Fruit fly (Drosophila melanogaster) whole organism, wandering third instar larva: ENCODE data around the gene mei-217.

Source experiments
- Abd-B ChIP-seq: fragments of >200 bp; optimal IDR thresholded peaks from 2 replicates; lab custom pipeline; 2017; ENCODE audit warnings: missing biosample characterization, missing genetic modification characterization
- CG32264 ChIP-seq: fragments of 200-800 bp; sonication (Bioruptor generic); optimal IDR thresholded peaks from 2 replicates; lab custom pipeline; 2016; ENCODE audit warnings: missing biosample characterization, missing genetic modification characterization
- CG9705 ChIP-seq: fragments of 200-800 bp; sonication (Bioruptor generic); optimal IDR thresholded peaks from 2 replicates; lab custom pipeline; 2018; ENCODE audit warnings: missing biosample characterization, mild to moderate bottlenecking, missing genetic modification characterization
- CrebA ChIP-seq: fragments of 200-800 bp; sonication (Bioruptor generic); optimal IDR thresholded peaks from 2 replicates; lab custom pipeline; 2016; ENCODE audit warnings: missing biosample characterization, mild to moderate bottlenecking, missing genetic modification characterization, borderline replicate concordance
- Dfd ChIP-seq: fragments of >200 bp; optimal IDR thresholded peaks from 2 replicates; lab custom pipeline; 2017; ENCODE audit warnings: missing biosample characterization, missing genetic modification characterization
- Dif ChIP-seq: fragments of 200-275, 200-300 bp; sonication (Bioruptor generic); optimal IDR thresholded peaks from 2 replicates; lab custom pipeline; 2018; ENCODE audit warnings: missing biosample characterization, missing genetic modification characterization; ENCODE audit not compliant: partially characterized antibody
- GATAd ChIP-seq: sonication (Bioruptor generic); optimal IDR thresholded peaks from 2 replicates; lab custom pipeline; 2016; ENCODE audit warnings: missing biosample characterization, missing genetic modification characterization
- HLH106 ChIP-seq: fragments of 200-800 bp; optimal IDR thresholded peaks from 3 replicates; lab custom pipeline; 2019; ENCODE audit warnings: missing biosample characterization, mild to moderate bottlenecking, missing genetic modification characterization, moderate library complexity
- Hnf4 ChIP-seq: fragments of 200-800 bp; sonication (Bioruptor generic); optimal IDR thresholded peaks from 2 replicates; lab custom pipeline; 2016; ENCODE audit warnings: missing biosample characterization, mild to moderate bottlenecking, missing genetic modification characterization
- Hr78 ChIP-seq: fragments of >200 bp; optimal IDR thresholded peaks from 2 replicates; lab custom pipeline; 2017; ENCODE audit warnings: missing biosample characterization, missing genetic modification characterization
- Hr83 ChIP-seq: fragments of 200-300 bp; sonication (Bioruptor generic); optimal IDR thresholded peaks from 2 replicates; lab custom pipeline; 2016; ENCODE audit warnings: missing biosample characterization, mild to moderate bottlenecking, missing genetic modification characterization, moderate library complexity; ENCODE audit not compliant: poor library complexity, severe bottlenecking
- Jra ChIP-seq: sonication (Bioruptor generic); optimal IDR thresholded peaks from 2 replicates; lab custom pipeline; 2016; ENCODE audit warnings: missing biosample characterization, missing genetic modification characterization
- Mio ChIP-seq: sonication (Bioruptor generic); optimal IDR thresholded peaks from 2 replicates; lab custom pipeline; 2016; ENCODE audit warnings: missing biosample characterization, missing genetic modification characterization
- Myc ChIP-seq: fragments of >200 bp; optimal IDR thresholded peaks from 2 replicates; lab custom pipeline; 2017
- N ChIP-seq: fragments of >200 bp; optimal IDR thresholded peaks from 2 replicates; lab custom pipeline; 2018; ENCODE audit warnings: missing biosample characterization, missing external identifiers, missing genetic modification characterization
- OdsH ChIP-seq: fragments of 200-800 bp; sonication (Bioruptor generic); optimal IDR thresholded peaks from 2 replicates; lab custom pipeline; 2016; ENCODE audit warnings: missing biosample characterization, mild to moderate bottlenecking, missing genetic modification characterization
- Rel ChIP-seq, 2 experiments: fragments of 200-800 bp; sonication (Bioruptor generic) in 1 of 2; optimal IDR thresholded peaks; 2 replicates in 1 of 2; 3 replicates in 1 of 2; lab custom pipeline; 2016 to 2019; ENCODE audit warnings: mild to moderate bottlenecking in 2 of 2, missing biosample characterization in 2 of 2, missing genetic modification characterization in 2 of 2, moderate library complexity in 1 of 2
- Sp1 ChIP-seq: fragments of 200-800 bp; sonication (Bioruptor generic); optimal IDR thresholded peaks from 3 replicates; lab custom pipeline; 2019; ENCODE audit warnings: missing biosample characterization, mild to moderate bottlenecking, missing genetic modification characterization, moderate library complexity
- Vsx2 ChIP-seq: fragments of 200-300, 225-300 bp; sonication (Bioruptor generic); optimal IDR thresholded peaks from 2 replicates; lab custom pipeline; 2018; ENCODE audit warnings: missing biosample characterization, missing genetic modification characterization; ENCODE audit not compliant: partially characterized antibody
- br ChIP-seq: fragments of 200-800 bp; sonication (Bioruptor generic); optimal IDR thresholded peaks from 2 replicates; lab custom pipeline; 2016; ENCODE audit warnings: missing biosample characterization, missing genetic modification characterization
- brk ChIP-seq: fragments of 200-800 bp; sonication (Bioruptor generic); optimal IDR thresholded peaks from 2 replicates; lab custom pipeline; 2016; ENCODE audit warnings: missing biosample characterization, mild to moderate bottlenecking, missing genetic modification characterization
- dl ChIP-seq, 2 experiments: fragments of 175-275, 200-275 bp in 1 of 2; fragments of 200-275 bp in 1 of 2; sonication (Bioruptor generic); optimal IDR thresholded peaks; lab custom pipeline; 2018; ENCODE audit warnings: mild to moderate bottlenecking in 2 of 2, missing biosample characterization in 2 of 2, missing genetic modification characterization in 2 of 2, moderate library complexity in 2 of 2; ENCODE audit not compliant: partially characterized antibody in 2 of 2, insufficient read depth in 1 of 2
- dmrt93B ChIP-seq: fragments of 200-800 bp; sonication (Bioruptor generic); optimal IDR thresholded peaks from 2 replicates; lab custom pipeline; 2018; ENCODE audit warnings: missing biosample characterization, mild to moderate bottlenecking, missing genetic modification characterization
- dsf ChIP-seq: sonication (Bioruptor generic); optimal IDR thresholded peaks from 2 replicates; lab custom pipeline; 2016; ENCODE audit warnings: missing biosample characterization, missing genetic modification characterization, borderline replicate concordance
- ey ChIP-seq: fragments of 200-800 bp; sonication (Bioruptor generic); optimal IDR thresholded peaks from 2 replicates; lab custom pipeline; 2016; ENCODE audit warnings: missing biosample characterization, missing genetic modification characterization
- foxo ChIP-seq, 2 experiments: fragments of 200-800 bp; sonication (Bioruptor generic); optimal IDR thresholded peaks; 2 replicates in 1 of 2; 3 replicates in 1 of 2; lab custom pipeline; 2016 to 2017; ENCODE audit warnings: missing biosample characterization in 2 of 2, missing genetic modification characterization in 2 of 2
- fru ChIP-seq: fragments of 200-800 bp; sonication (Bioruptor generic); optimal IDR thresholded peaks from 3 replicates; lab custom pipeline; 2016; ENCODE audit warnings: missing biosample characterization, mild to moderate bottlenecking, missing genetic modification characterization
- h ChIP-seq: fragments of 200-800 bp; sonication (Bioruptor generic); optimal IDR thresholded peaks from 3 replicates; lab custom pipeline; 2016; ENCODE audit warnings: missing biosample characterization, mild to moderate bottlenecking, missing genetic modification characterization
- jim ChIP-seq: fragments of 175-275, 200-325 bp; sonication (Bioruptor generic); optimal IDR thresholded peaks from 2 replicates; lab custom pipeline; 2016; ENCODE audit warnings: missing biosample characterization, mild to moderate bottlenecking, missing genetic modification characterization
- lola ChIP-seq: fragments of >200 bp; optimal IDR thresholded peaks from 2 replicates; lab custom pipeline; 2017; ENCODE audit warnings: missing biosample characterization, missing genetic modification characterization
- pan ChIP-seq: fragments of >200 bp; optimal IDR thresholded peaks from 2 replicates; lab custom pipeline; 2017
- psq ChIP-seq: fragments of 200-800 bp; sonication (Bioruptor generic); optimal IDR thresholded peaks from 3 replicates; lab custom pipeline; 2017; ENCODE audit warnings: missing biosample characterization, mild to moderate bottlenecking, missing genetic modification characterization, moderate library complexity
- rgr ChIP-seq: fragments of 200-800 bp; sonication (Bioruptor generic); optimal IDR thresholded peaks from 3 replicates; lab custom pipeline; 2016; ENCODE audit warnings: missing biosample characterization, mild to moderate bottlenecking, missing genetic modification characterization
- sage ChIP-seq: fragments of 200-800 bp; sonication (Bioruptor generic); optimal IDR thresholded peaks from 2 replicates; lab custom pipeline; 2016; ENCODE audit warnings: missing biosample characterization, mild to moderate bottlenecking, missing genetic modification characterization
- sv ChIP-seq: fragments of 200-800 bp; sonication (Bioruptor generic); optimal IDR thresholded peaks from 3 replicates; lab custom pipeline; 2016; ENCODE audit warnings: missing biosample characterization, missing genetic modification characterization
- tai ChIP-seq: sonication (Bioruptor generic); optimal IDR thresholded peaks from 2 replicates; lab custom pipeline; 2016; ENCODE audit warnings: missing biosample characterization, missing genetic modification characterization
- usp ChIP-seq: fragments of >200 bp; optimal IDR thresholded peaks from 2 replicates; lab custom pipeline; 2017; ENCODE audit warnings: missing biosample characterization, missing genetic modification characterization
- woc ChIP-seq: sonication (Bioruptor generic); optimal IDR thresholded peaks from 2 replicates; lab custom pipeline; 2016; ENCODE audit warnings: missing biosample characterization, mild to moderate bottlenecking, missing genetic modification characterization

The mei-217 gene

dm6 chrX:17107401-17107916 lies 35.3 kb downstream of the mei-217 start, which contains the start of gene CG5004:
Gene CG5004 (plus strand): TSS chrX:17107582.
- TF ChIP-seq Hr78 (GFP tag; lab: Kevin White, UChicago): no peak
- no peak for TF ChIP-seq sage
- TF ChIP-seq HLH106 (tag; lab: Kevin White, UChicago): no peak
- TF ChIP-seq fru (GFP tag; lab: Kevin White, UChicago): peak; percentile 8
- no peak for TF ChIP-seq Abd-B (GFP tag; lab: Kevin White, UChicago)
- TF ChIP-seq Hr83: no peak
- TF ChIP-seq GATAd (GFP tag; lab: Kevin White, UChicago): no peak
- no peak for TF ChIP-seq sv (GFP tag; lab: Kevin White, UChicago)
- no peak for TF ChIP-seq CrebA (GFP tag; lab: Kevin White, UChicago)
- no peak for TF ChIP-seq h (GFP tag; lab: Kevin White, UChicago)
- no peak for TF ChIP-seq dmrt93B (GFP tag; lab: Kevin White, UChicago)
- peak; percentile 12 for TF ChIP-seq brk (GFP tag; lab: Kevin White, UChicago)
- peak; percentile 27 for TF ChIP-seq OdsH
- no peak for TF ChIP-seq CG32264 (GFP tag; lab: Kevin White, UChicago)
- TF ChIP-seq ey (GFP tag; lab: Kevin White, UChicago): no peak
- TF ChIP-seq dsf (GFP tag; lab: Kevin White, UChicago): no peak
- TF ChIP-seq Myc (lab: Kevin White, UChicago): no peak
- TF ChIP-seq dl (GFP tag; optimal IDR thresholded peaks at IDR 0.05; lab: Kevin White, UChicago; ENCODE audit: insufficient read depth in 1 of 2, partially characterized antibody in 2 of 2): no peak
- no peak for TF ChIP-seq Dif
- no peak for TF ChIP-seq jim (GFP tag; lab: Kevin White, UChicago)
- no peak for TF ChIP-seq Rel (GFP tag; optimal IDR thresholded peaks at IDR 0.05; lab: Kevin White, UChicago)
- TF ChIP-seq Rel (tag; optimal IDR thresholded peaks at IDR 0.05; lab: Kevin White, UChicago): no peak
- TF ChIP-seq usp: no peak
- TF ChIP-seq tai (GFP tag; lab: Kevin White, UChicago): no peak
- TF ChIP-seq Sp1 (GFP tag; lab: Kevin White, UChicago): peak; percentile 25
- TF ChIP-seq Hnf4 (GFP tag; lab: Kevin White, UChicago): no peak
- TF ChIP-seq N (GFP tag; lab: Kevin White, UChicago): no peak
- peak; percentile 11 for TF ChIP-seq Jra (GFP tag; lab: Kevin White, UChicago)
- TF ChIP-seq pan: no peak
- no peak for TF ChIP-seq woc (GFP tag; lab: Kevin White, UChicago)
- no peak for TF ChIP-seq Vsx2 (GFP tag; lab: Kevin White, UChicago)
- no peak for TF ChIP-seq lola
- TF ChIP-seq psq (GFP tag; lab: Kevin White, UChicago): no peak
- TF ChIP-seq br (GFP tag; lab: Kevin White, UChicago): no peak
- no peak for TF ChIP-seq CG9705 (GFP tag; lab: Kevin White, UChicago)
- TF ChIP-seq rgr (GFP tag; lab: Kevin White, UChicago): peak; percentile 6
- no peak for TF ChIP-seq Mio
- TF ChIP-seq Dfd: no peak
- TF ChIP-seq foxo (GFP tag; optimal IDR thresholded peaks at IDR 0.05; lab: Kevin White, UChicago): no peak

dm6 chrX:17106153-17106700 lies 36.6 kb downstream of the mei-217 start:
- TF ChIP-seq psq (GFP tag; lab: Kevin White, UChicago) (no peak), CrebA (GFP tag; lab: Kevin White, UChicago) (no peak), woc (GFP tag; lab: Kevin White, UChicago) (no peak), CG32264 (GFP tag; lab: Kevin White, UChicago) (no peak), Myc (lab: Kevin White, UChicago) (no peak), Sp1 (GFP tag; lab: Kevin White, UChicago) (no peak), Dif (no peak), OdsH (no peak), br (GFP tag; lab: Kevin White, UChicago) (no peak)
